Worm (Caenorhabditis elegans): ENCODE data around the gene tbb-4.

Gene tbb-4

ce11 chrX:9465722-9466132 lies 29.0 kb upstream of the tbb-4 start:
- TF ChIP-seq unc-62 (GFP tag; optimal IDR thresholded peaks at IDR 0.05) (peak; percentile 80), hsf-1 (GFP tag; IDR thresholded peaks at IDR 0.05) (no peak), mes-4 (tag; optimal IDR thresholded peaks at IDR 0.05) (no peak), lag-1 (GFP tag; IDR thresholded peaks at IDR 0.05) (0 out of 2 replicates have a peak, but pooled peaks have one; percentile 23), xnd-1 (tag; optimal IDR thresholded peaks at IDR 0.05) (no peak), rcor-1 (GFP tag; IDR thresholded peaks at IDR 0.05) (peak; percentile 98), dpff-1 (tag; optimal IDR thresholded peaks at IDR 0.05) (peak; percentile 93), B0019.2 (GFP tag; conservative IDR thresholded peaks at IDR 0.05) (no peak), F39B2.1 (GFP tag; IDR thresholded peaks at IDR 0.05) (no peak), ama-1 (optimal IDR thresholded peaks at IDR 0.05) (no peak), ama-1 (GFP tag; optimal IDR thresholded peaks at IDR 0.05) (peak in 1 of 2 experiments; percentile 60), ztf-22 (GFP tag; optimal IDR thresholded peaks at IDR 0.05) (peak; percentile 92), nhr-27 (tag; optimal IDR thresholded peaks at IDR 0.05) (peak; percentile 94), ztf-3 (GFP tag; optimal IDR thresholded peaks at IDR 0.05) (peak; percentile 94), rec-8 (tag; optimal IDR thresholded peaks at IDR 0.05) (peak in 1 of 2 experiments; percentile 72), mel-28 (tag; optimal IDR thresholded peaks at IDR 0.05; ENCODE audit: borderline replicate concordance) (no peak), B0261.1 (tag; optimal IDR thresholded peaks at IDR 0.05) (peak; percentile 63), nfya-1 (tag; optimal IDR thresholded peaks at IDR 0.05; ENCODE audit: borderline replicate concordance, insufficient read depth) (no peak), madf-8 (GFP tag; conservative IDR thresholded peaks at IDR 0.05) (no peak), F22D6.2 (tag; optimal IDR thresholded peaks at IDR 0.05) (peak; percentile 96), lin-40 (tag; optimal IDR thresholded peaks at IDR 0.05) (peak; percentile 100), madf-10 (tag; optimal IDR thresholded peaks at IDR 0.05) (peak; percentile 96), unc-130 (GFP tag; optimal IDR thresholded peaks at IDR 0.05) (peak; percentile 60), dox-1 (GFP tag; IDR thresholded peaks at IDR 0.05) (peak; percentile 98), fkh-3 (tag; optimal IDR thresholded peaks at IDR 0.05) (no peak), B0035.1 (tag; optimal IDR thresholded peaks at IDR 0.05) (peak; percentile 96), lin-35 (GFP tag; optimal IDR thresholded peaks at IDR 0.05) (peak in 2 of 3 experiments; percentile 90 to 99), mxl-1 (tag; optimal IDR thresholded peaks at IDR 0.05) (peak; percentile 37), ZK185.1 (tag; optimal IDR thresholded peaks at IDR 0.05; ENCODE audit: poor library complexity, severe bottlenecking) (peak; percentile 98), egl-18 (GFP tag; IDR thresholded peaks at IDR 0.05) (peak; percentile 94), bed-2 (GFP tag; IDR thresholded peaks at IDR 0.05) (peak; percentile 90), nhr-80 (tag; optimal IDR thresholded peaks at IDR 0.05) (peak; percentile 96), tbp1 (GFP tag; optimal IDR thresholded peaks at IDR 0.05) (peak; percentile 81), snpc-1.3 (tag; optimal IDR thresholded peaks at IDR 0.05; ENCODE audit: insufficient read depth) (peak; percentile 17), F55B11.4 (tag; optimal IDR thresholded peaks at IDR 0.05; ENCODE audit: borderline replicate concordance, insufficient read depth) (no peak), pbrm-1 (GFP tag; IDR thresholded peaks at IDR 0.05) (peak; percentile 95), ztf-25 (GFP tag; IDR thresholded peaks at IDR 0.05) (no peak), sea-2 (GFP tag; IDR thresholded peaks at IDR 0.05) (no peak), ceh-40 (GFP tag; IDR thresholded peaks at IDR 0.05) (no peak; the same call in 1 of the 2 replicates), F37B4.10 (GFP tag; IDR thresholded peaks at IDR 0.05) (no peak), let-607 (tag; optimal IDR thresholded peaks at IDR 0.05) (peak; percentile 69 to 94), F23B12.7 (tag; optimal IDR thresholded peaks at IDR 0.05; ENCODE audit: insufficient read depth) (peak; percentile 96), rpc-1 (optimal IDR thresholded peaks at IDR 0.05) (peak; percentile 8), rpc-1 (tag; optimal IDR thresholded peaks at IDR 0.05) (no peak), attf-5 (GFP tag; optimal IDR thresholded peaks at IDR 0.05) (peak; percentile 70), ztf-6 (GFP tag; IDR thresholded peaks at IDR 0.05) (peak; percentile 65; the same call in 1 of the 2 replicates), lin-54 (GFP tag; optimal IDR thresholded peaks at IDR 0.05) (peak; percentile 90), lir-1 (GFP tag; conservative IDR thresholded peaks at IDR 0.05) (peak; percentile 89), ztf-26 (tag; optimal IDR thresholded peaks at IDR 0.05) (peak; percentile 99)
